Worm (Caenorhabditis elegans) whole organism, late embryonic: ENCODE data around the gene B0507.7.

Experiments
- C08G9.2 ChIP-seq: sonication (generic microtip); optimal IDR thresholded peaks from 2 replicates; lab custom pipeline; 2016; ENCODE audit warnings: mild to moderate bottlenecking, missing genetic modification characterization, moderate library complexity, missing compliant biosample characterization
- ceh-30 ChIP-seq: fragments of 150-350 bp; optimal IDR thresholded peaks from 2 replicates; lab custom pipeline; 2014; ENCODE audit warnings: missing biosample characterization, missing genetic modification characterization
- ceh-34 ChIP-seq: sonication (generic microtip); optimal IDR thresholded peaks from 2 replicates; lab custom pipeline; 2016; ENCODE audit warnings: mild to moderate bottlenecking, missing genetic modification characterization, missing compliant biosample characterization
- ceh-6 ChIP-seq: fragments of 200-800 bp; sonication (Bioruptor generic); optimal IDR thresholded peaks from 2 replicates; lab custom pipeline; 2018; ENCODE audit warnings: mild to moderate bottlenecking, missing genetic modification characterization, missing compliant biosample characterization
- hlh-6 ChIP-seq: sonication (generic microtip); optimal IDR thresholded peaks from 2 replicates; lab custom pipeline; 2016; ENCODE audit warnings: missing genotype, missing genetic modification characterization, missing compliant biosample characterization
- lim-6 ChIP-seq: sonication (generic microtip); optimal IDR thresholded peaks from 2 replicates; lab custom pipeline; 2016; ENCODE audit warnings: missing genetic modification characterization, missing compliant biosample characterization
- pax-1 ChIP-seq: fragments of 150-350 bp; optimal IDR thresholded peaks from 2 replicates; lab custom pipeline; 2014; ENCODE audit warnings: missing biosample characterization, missing genetic modification characterization
- pqm-1 ChIP-seq: sonication (generic microtip); optimal IDR thresholded peaks from 2 replicates; lab custom pipeline; 2016; ENCODE audit warnings: missing genetic modification characterization, missing compliant biosample characterization
- unc-3 ChIP-seq, 2 experiments: fragments of 200-800 bp in 1 of 2; sonication (Bioruptor generic) in 1 of 2; sonication (generic microtip) in 1 of 2; conservative IDR thresholded peaks in 1 of 2; optimal IDR thresholded peaks in 1 of 2; 2 replicates each; pipeline versions ENCODE4 v1.3.6 to Lab custom; 2016 to 2022; ENCODE audit warnings: missing compliant biosample characterization in 2 of 2, missing genetic modification characterization in 2 of 2, missing genetic modification reagents in 1 of 2

ce11 chrV:8773826-8774382 lies 15.4 kb upstream of the B0507.7 start, which contains the start of gene B0507.2:
- TF ChIP-seq lim-6 (tag; lab: Kevin White, UChicago) (no peak), hlh-6 (no peak), unc-3 (GFP tag; conservative IDR thresholded peaks at IDR 0.05; lab: Robert Waterston, UW) (no peak), unc-3 (tag; optimal IDR thresholded peaks at IDR 0.05; lab: Kevin White, UChicago) (no peak), pax-1 (tag; lab: Kevin White, UChicago) (no peak), ceh-6 (GFP tag; lab: Kevin White, UChicago) (no peak), C08G9.2 (no peak), pqm-1 (no peak), ceh-34 (tag; lab: Kevin White, UChicago) (no peak), ceh-30 (tag; lab: Kevin White, UChicago) (no peak)
